Worm (Caenorhabditis elegans) whole organism, L4 larva: ENCODE measurements around the gene K02F6.5.

ENCODE experiments used
- F10B5.3 ChIP-seq: sonication (generic microtip); optimal IDR thresholded peaks from 2 replicates; lab custom pipeline; 2016; ENCODE audit warnings: mild to moderate bottlenecking, missing genetic modification characterization, missing compliant biosample characterization
- R02D3.7 ChIP-seq: fragments of 150-350 bp; sonication (generic microtip); optimal IDR thresholded peaks from 3 replicates; lab custom pipeline; 2014; ENCODE audit warnings: missing biosample characterization, missing genetic modification characterization
- Y105C5A.15 ChIP-seq: fragments of 200-800 bp; sonication (Bioruptor generic); IDR thresholded peaks from 2 replicates; pipeline ENCODE4 v1.3.6; 2022; ENCODE audit warnings: missing genetic modification characterization, missing compliant biosample characterization
- dmd-8 ChIP-seq: fragments of 200-800 bp; sonication (Bioruptor generic); IDR thresholded peaks from 2 replicates; pipeline ENCODE4 v1.3.6; 2022; ENCODE audit warnings: missing genetic modification characterization, missing compliant biosample characterization
- lin-15B ChIP-seq: fragments of 150-350 bp; sonication (generic microtip); optimal IDR thresholded peaks from 3 replicates; lab custom pipeline; 2014; ENCODE audit warnings: missing biosample characterization, missing genetic modification characterization
- lsy-2 ChIP-seq, 2 experiments: fragments of 150-350 bp in 1 of 2; sonication (generic microtip) in 1 of 2; optimal IDR thresholded peaks; 2 replicates each; lab custom pipeline; 2014 to 2017; ENCODE audit warnings: missing biosample characterization in 2 of 2, missing genetic modification characterization in 2 of 2
- nhr-28 ChIP-seq: fragments of 150-350 bp; optimal IDR thresholded peaks from 2 replicates; lab custom pipeline; 2014; ENCODE audit warnings: missing biosample characterization, missing genetic modification characterization
- snpc-4 ChIP-seq: fragments of 150-350 bp; optimal IDR thresholded peaks from 2 replicates; lab custom pipeline; 2014; ENCODE audit warnings: missing biosample characterization, missing genetic modification characterization
- tra-1 ChIP-seq: fragments of 200-800 bp; sonication (Bioruptor generic); IDR thresholded peaks from 2 replicates; pipeline ENCODE4 v1.3.6; 2022; ENCODE audit warnings: missing genetic modification reagents, missing genetic modification characterization, missing compliant biosample characterization
- ztf-11 ChIP-seq: fragments of 150-350 bp; optimal IDR thresholded peaks from 2 replicates; lab custom pipeline; 2014; ENCODE audit warnings: missing biosample characterization, missing genetic modification characterization

- TF ChIP-seq snpc-4 (no peak), tra-1 (GFP tag; lab: Robert Waterston, UW) (no peak), ztf-11 (tag; lab: Kevin White, UChicago) (no peak), lsy-2 (tag; optimal IDR thresholded peaks at IDR 0.05; lab: Kevin White, UChicago) (peak in 1 of 2 experiments; percentile 70), dmd-8 (no peak), F10B5.3 (no peak), lin-15B (tag; lab: Kevin White, UChicago) (no peak), nhr-28 (tag; lab: Kevin White, UChicago) (no peak), R02D3.7 (tag; lab: Kevin White, UChicago) (no peak), Y105C5A.15 (GFP tag; lab: Robert Waterston, UW) (no peak)
These were observed 30.1 kb upstream of the K02F6.5 start, which contains the start of gene gbas-1 for ce11 chrII:2504431-2504928.
